Worm (Caenorhabditis elegans): ENCODE data around the gene W04D12.1.

W04D12.1 gene

DNA sequence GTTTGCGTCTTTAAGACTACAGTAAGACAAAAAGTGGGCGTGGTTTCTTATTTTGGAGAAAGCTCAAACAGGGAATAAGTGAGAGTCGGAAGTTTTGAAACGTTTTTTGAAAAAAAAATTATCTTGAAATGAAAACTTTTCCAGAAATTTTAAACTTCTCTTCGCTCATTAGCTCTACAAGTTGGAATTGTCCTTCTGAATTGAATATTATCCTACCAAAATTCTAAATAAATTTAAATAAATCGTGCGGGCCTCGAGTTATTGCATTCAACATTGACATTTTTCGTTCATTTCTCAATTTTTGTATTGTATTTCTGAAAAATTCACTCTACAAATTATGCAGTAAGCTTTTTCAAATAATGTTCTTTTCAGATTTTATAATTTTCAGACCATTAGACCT is 31.5 kb upstream of the W04D12.1 start, which contains the start of gene R12B2.3:
TSS of gene R12B2.3 (plus strand) at position 301 of the 400 bp plus-strand sequence.
- TF ChIP-seq drap-1 (GFP tag; optimal IDR thresholded peaks at IDR 0.05) (no peak), ceh-83 (GFP tag; optimal IDR thresholded peaks at IDR 0.05) (no peak), pha-4 (tag; optimal IDR thresholded peaks at IDR 0.05) (no peak), ham-2 (GFP tag; optimal IDR thresholded peaks at IDR 0.05) (no peak), mls-2 (tag; optimal IDR thresholded peaks at IDR 0.05) (no peak), unc-62 (GFP tag; optimal IDR thresholded peaks at IDR 0.05) (no peak), ztf-11 (tag; optimal IDR thresholded peaks at IDR 0.05) (no peak), bed-3 (GFP tag; optimal IDR thresholded peaks at IDR 0.05) (no peak)

ce11 chrIII:5806720-5807119 is 30.0 kb upstream of the W04D12.1 start, which contains the start of gene R12B2.2:
Gene R12B2.2, plus strand, starts transcription at chrIII:5807020.
- TF ChIP-seq cnd-1 (tag; optimal IDR thresholded peaks at IDR 0.05) (no peak), snpc-4 (tag; optimal IDR thresholded peaks at IDR 0.05) (no peak), lin-32 (GFP tag; optimal IDR thresholded peaks at IDR 0.05) (no peak), mab-5 (tag; optimal IDR thresholded peaks at IDR 0.05) (no peak)

- TF ChIP-seq snpc-4 (tag; optimal IDR thresholded peaks at IDR 0.05) (no peak), drap-1 (GFP tag; optimal IDR thresholded peaks at IDR 0.05) (no peak), mab-5 (tag; optimal IDR thresholded peaks at IDR 0.05) (no peak)
Observed at ce11 chrIII:5810012-5810411, 26.7 kb upstream of the W04D12.1 start.

ce11 chrIII:5811957-5812356 is 24.8 kb upstream of the W04D12.1 start:
- TF ChIP-seq flh-1 (GFP tag; optimal IDR thresholded peaks at IDR 0.05), result no peak
- no peak for TF ChIP-seq pha-4 (tag; optimal IDR thresholded peaks at IDR 0.05)
- no peak for TF ChIP-seq ceh-43 (GFP tag; optimal IDR thresholded peaks at IDR 0.05)
- TF ChIP-seq sem-2 (GFP tag; optimal IDR thresholded peaks at IDR 0.05), result no peak
- TF ChIP-seq nhr-76 (tag; optimal IDR thresholded peaks at IDR 0.05), result no peak
- TF ChIP-seq hlh-1 (tag; optimal IDR thresholded peaks at IDR 0.05), result no peak
- TF ChIP-seq ces-1 (GFP tag; optimal IDR thresholded peaks at IDR 0.05), result no peak
- TF ChIP-seq lin-32 (GFP tag; optimal IDR thresholded peaks at IDR 0.05), result no peak
- TF ChIP-seq elt-3 (tag; optimal IDR thresholded peaks at IDR 0.05), result no peak
- TF ChIP-seq mab-5 (tag; optimal IDR thresholded peaks at IDR 0.05), result no peak

DNA sequence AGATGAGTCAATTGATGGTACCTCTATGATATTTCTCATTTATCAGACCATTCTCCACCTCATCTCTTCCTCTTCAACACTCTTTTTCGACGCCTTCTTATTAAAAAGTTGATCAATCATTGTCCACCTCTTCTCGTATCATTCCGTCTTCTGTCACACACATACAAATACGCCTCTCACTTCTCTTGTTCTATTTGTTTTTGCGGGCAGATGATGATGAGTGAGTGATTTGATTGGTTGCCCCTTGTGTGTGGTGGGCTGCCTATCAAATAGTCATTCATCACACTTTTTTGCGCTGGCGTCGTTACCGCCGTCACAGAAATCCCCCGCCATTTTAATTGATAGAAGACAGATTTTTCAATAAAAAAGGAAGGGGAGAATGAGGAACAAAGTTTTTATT is 24.1 kb upstream of the W04D12.1 start:
- TF ChIP-seq unc-62 (GFP tag; optimal IDR thresholded peaks at IDR 0.05) (peak; percentile 59), ceh-43 (GFP tag; optimal IDR thresholded peaks at IDR 0.05) (no peak)

DNA sequence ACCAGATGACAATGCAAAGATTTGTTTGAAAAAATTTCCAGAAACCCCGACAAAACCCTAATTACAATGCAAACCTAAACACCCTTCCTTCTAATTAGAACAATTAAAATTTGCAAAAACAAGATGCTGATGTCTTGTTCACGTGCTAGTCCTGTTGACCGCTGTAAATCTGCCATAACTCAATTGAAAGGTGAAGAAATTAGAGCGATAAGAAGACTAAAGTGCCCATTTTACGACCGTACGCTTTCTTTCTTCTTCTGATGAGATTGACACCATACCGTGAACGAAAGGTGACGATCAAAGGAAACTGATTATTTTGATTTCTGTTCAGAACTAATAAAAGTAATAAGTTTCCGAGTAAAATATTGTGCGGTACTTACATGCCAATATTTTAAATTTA is 23.2 kb upstream of the W04D12.1 start:
- TF ChIP-seq nhr-12 (tag; optimal IDR thresholded peaks at IDR 0.05) (no peak), unc-120 (tag; optimal IDR thresholded peaks at IDR 0.05; ENCODE audit: poor library complexity, severe bottlenecking) (no peak), pha-4 (tag; optimal IDR thresholded peaks at IDR 0.05) (no peak)

- TF ChIP-seq zip-8 (tag; optimal IDR thresholded peaks at IDR 0.05) (no peak), lin-13 (tag; optimal IDR thresholded peaks at IDR 0.05) (no peak), tbx-8 (GFP tag; optimal IDR thresholded peaks at IDR 0.05) (no peak)
Observed at ce11 chrIII:5814098-5814497, 22.6 kb upstream of the W04D12.1 start.

DNA sequence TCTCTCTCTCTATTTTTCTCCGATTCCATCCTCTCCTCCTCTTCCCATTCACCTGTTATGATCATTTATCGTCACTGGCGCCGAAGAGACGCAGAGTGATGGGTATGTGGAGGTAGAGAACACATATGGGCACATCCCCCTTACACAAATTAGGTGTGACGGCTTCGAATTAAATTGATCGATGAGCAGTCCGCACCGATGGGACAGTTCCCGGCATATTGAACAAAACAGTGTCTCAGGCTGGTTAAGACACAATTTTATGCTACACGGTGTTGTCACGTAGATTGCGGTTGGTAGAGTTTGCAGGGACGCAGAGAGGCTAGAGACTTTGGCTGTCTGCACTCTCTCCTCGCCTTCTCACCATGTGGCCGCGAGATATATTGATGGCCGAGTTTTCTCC is 21.9 kb upstream of the W04D12.1 start, which contains the start of gene R12B2.7:
TSS of gene R12B2.7 (plus strand) at position 247 of the 400 bp plus-strand sequence.
- TF ChIP-seq lin-13 (tag; optimal IDR thresholded peaks at IDR 0.05) (peak; percentile 13), elt-1 (tag; optimal IDR thresholded peaks at IDR 0.05; ENCODE audit: borderline replicate concordance, insufficient read depth) (no peak)

DNA sequence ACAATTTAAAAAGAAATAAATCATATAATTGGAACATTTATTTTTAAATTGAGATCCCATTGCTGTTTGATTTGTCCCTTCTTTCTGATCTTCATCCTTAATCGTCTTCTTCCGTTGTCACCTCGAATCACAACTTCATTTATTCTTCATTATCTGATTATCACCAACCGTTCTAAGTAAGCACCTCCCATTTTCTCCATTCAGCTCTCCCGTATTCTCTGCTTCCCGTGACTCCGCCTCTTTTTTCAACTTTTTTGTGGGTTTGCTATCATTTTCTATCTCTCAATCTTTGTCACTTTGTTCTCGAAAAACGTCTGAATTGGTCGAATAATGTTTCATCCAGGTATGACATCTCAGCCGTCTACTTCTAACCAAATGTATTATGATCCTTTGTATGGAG is 20.8 kb upstream of the W04D12.1 start, which contains the start of gene sma-4:
TSS of gene sma-4 (plus strand) at position 301 of the 400 bp plus-strand sequence.
- no peak for TF ChIP-seq mab-5 (tag; optimal IDR thresholded peaks at IDR 0.05)

All from whole organism, mixed stage, embryonic.